Worm (Caenorhabditis elegans) whole organism, mixed stage, embryonic: ENCODE data around the gene C33C12.11.

ENCODE experiments used
- elt-1 ChIP-seq: sonication (generic microtip); optimal IDR thresholded peaks from 2 replicates; lab custom pipeline; 2017; ENCODE audit warnings: missing genetic modification characterization, mild to moderate bottlenecking, missing compliant biosample characterization, antibody characterized with exemption, moderate library complexity, borderline replicate concordance; ENCODE audit not compliant: insufficient read depth
- nhr-2 ChIP-seq: fragments of 150-350 bp; optimal IDR thresholded peaks from 2 replicates; lab custom pipeline; 2014; ENCODE audit warnings: missing biosample characterization, missing genetic modification characterization
- nhr-237 ChIP-seq: fragments of 150-350 bp; optimal IDR thresholded peaks from 2 replicates; lab custom pipeline; 2014; ENCODE audit warnings: missing biosample characterization, missing genetic modification characterization
- nhr-28 ChIP-seq: fragments of 150-350 bp; optimal IDR thresholded peaks from 2 replicates; lab custom pipeline; 2014; ENCODE audit warnings: missing biosample characterization, missing genetic modification characterization
- nhr-76 ChIP-seq: sonication (generic microtip); optimal IDR thresholded peaks from 2 replicates; lab custom pipeline; 2017; ENCODE audit warnings: missing biosample characterization, missing genetic modification characterization
- pha-4 ChIP-seq: fragments of 150-350 bp; optimal IDR thresholded peaks from 2 replicates; lab custom pipeline; 2018; ENCODE audit warnings: missing biosample characterization, missing genetic modification reagents, missing genetic modification characterization
- sptf-1 ChIP-seq: sonication (generic microtip); optimal IDR thresholded peaks from 2 replicates; lab custom pipeline; 2017; ENCODE audit warnings: mild to moderate bottlenecking, missing genetic modification characterization, moderate library complexity, missing compliant biosample characterization
- unc-62 ChIP-seq: fragments of 150-350 bp; optimal IDR thresholded peaks from 2 replicates; lab custom pipeline; 2014; ENCODE audit warnings: missing biosample characterization, missing genetic modification reagents, missing genetic modification characterization
- zip-8 ChIP-seq: fragments of 150-350 bp; optimal IDR thresholded peaks from 2 replicates; lab custom pipeline; 2014; ENCODE audit warnings: missing biosample characterization, missing genetic modification characterization

ce11 chrII:2206064-2206722 is 42.6 kb upstream of the C33C12.11 start:
- TF ChIP-seq pha-4 (no peak), elt-1 (no peak), zip-8 (tag; lab: Kevin White, UChicago) (no peak), nhr-2 (tag; lab: Kevin White, UChicago) (no peak), sptf-1 (tag; lab: Kevin White, UChicago) (no peak), nhr-237 (tag; lab: Kevin White, UChicago) (no peak), nhr-28 (no peak), unc-62 (no peak), nhr-76 (tag; lab: Kevin White, UChicago) (no peak)
